Fruit fly (Drosophila melanogaster) whole organism, adult: ENCODE results near the gene CG33777.

Experiments used
- CG11617 ChIP-seq: fragments of 200-800 bp; sonication (Bioruptor generic); optimal IDR thresholded peaks from 2 replicates; lab custom pipeline; 2017; ENCODE audit warnings: mild to moderate bottlenecking, missing biosample characterization, missing genetic modification reagents, missing genetic modification characterization
- CG14711 ChIP-seq: fragments of 200-800 bp; sonication (Bioruptor generic); optimal IDR thresholded peaks from 2 replicates; lab custom pipeline; 2018; ENCODE audit warnings: missing biosample characterization, mild to moderate bottlenecking, missing genetic modification characterization, moderate library complexity
- CG7045 ChIP-seq: fragments of 200-800 bp; sonication (Bioruptor generic); optimal IDR thresholded peaks from 2 replicates; lab custom pipeline; 2017; ENCODE audit warnings: missing biosample characterization, mild to moderate bottlenecking, missing genetic modification characterization
- Clk ChIP-seq: fragments of 200-800 bp; sonication (Bioruptor generic); optimal IDR thresholded peaks from 2 replicates; lab custom pipeline; 2017; ENCODE audit warnings: missing biosample characterization, missing genetic modification characterization
- Crg-1 ChIP-seq: fragments of 200-800 bp; sonication (Bioruptor generic); optimal IDR thresholded peaks from 2 replicates; lab custom pipeline; 2016; ENCODE audit warnings: missing biosample characterization, missing genetic modification characterization
- cic ChIP-seq: fragments of 200-800 bp; sonication (Bioruptor generic); optimal IDR thresholded peaks from 2 replicates; lab custom pipeline; 2017; ENCODE audit warnings: missing biosample characterization, mild to moderate bottlenecking, missing genetic modification characterization, moderate library complexity
- cnc ChIP-seq, 2 experiments: fragments of >200 bp; optimal IDR thresholded peaks; 2 replicates each; lab custom pipeline; 2017
- kay ChIP-seq: fragments of 200-800 bp; sonication (Bioruptor generic); peaks from one replicate; lab custom pipeline; 2016; ENCODE audit warnings: missing biosample characterization, missing genetic modification characterization, borderline replicate concordance
- tj ChIP-seq: fragments of 200-800 bp; sonication (Bioruptor generic); optimal IDR thresholded peaks from 3 replicates; lab custom pipeline; 2017; ENCODE audit warnings: missing biosample characterization, mild to moderate bottlenecking, missing genetic modification characterization, moderate library complexity
- toe ChIP-seq: fragments of 200-800 bp; sonication (Bioruptor generic); optimal IDR thresholded peaks from 2 replicates; lab custom pipeline; 2016; ENCODE audit warnings: missing biosample characterization, missing genetic modification characterization

- TF ChIP-seq CG11617 (GFP tag; lab: Kevin White, UChicago) (no peak), cic (GFP tag; lab: Kevin White, UChicago) (no peak), kay (GFP tag; lab: Kevin White, UChicago) (no peak), toe (GFP tag; lab: Kevin White, UChicago) (no peak), Clk (GFP tag; lab: Kevin White, UChicago) (no peak), Crg-1 (GFP tag; lab: Kevin White, UChicago) (no peak), tj (GFP tag; lab: Kevin White, UChicago) (no peak), CG7045 (GFP tag; lab: Kevin White, UChicago) (no peak), cnc (optimal IDR thresholded peaks at IDR 0.05; lab: Kevin White, UChicago) (no peak), CG14711 (tag; lab: Kevin White, UChicago) (no peak)
Observed at dm6 chr3L:4556831-4557355, 1.9 kb upstream of the CG33777 start.
